Worm (Caenorhabditis elegans) whole organism, early embryonic: Measurements from ENCODE around the gene C25E10.13.

ENCODE experiments used
- B0310.2 ChIP-seq: sonication (generic microtip); optimal IDR thresholded peaks from 2 replicates; lab custom pipeline; 2016; ENCODE audit warnings: mild to moderate bottlenecking, missing genetic modification characterization, missing compliant biosample characterization
- F13C5.2 ChIP-seq: sonication (generic microtip); optimal IDR thresholded peaks from 2 replicates; lab custom pipeline; 2017; ENCODE audit warnings: mild to moderate bottlenecking, missing genetic modification characterization, inconsistent platforms, missing compliant biosample characterization
- aly-1 ChIP-seq: sonication (generic microtip); optimal IDR thresholded peaks from 2 replicates; lab custom pipeline; 2016; ENCODE audit warnings: missing genetic modification characterization, missing compliant biosample characterization
- ama-1 ChIP-seq: fragments of 150-350 bp; optimal IDR thresholded peaks from 2 replicates; lab custom pipeline; 2014
- ceh-36 ChIP-seq: sonication (generic microtip); optimal IDR thresholded peaks from 2 replicates; lab custom pipeline; 2016; ENCODE audit warnings: missing genetic modification characterization, inconsistent platforms, missing compliant biosample characterization
- flt-1 ChIP-seq: fragments of 200-800 bp; sonication (Bioruptor generic); IDR thresholded peaks from 2 replicates; pipeline ENCODE4 v1.3.6; 2022; ENCODE audit warnings: missing genetic modification characterization, missing compliant biosample characterization
- hmbx-1 ChIP-seq: sonication (generic microtip); optimal IDR thresholded peaks from 2 replicates; lab custom pipeline; 2016; ENCODE audit warnings: mild to moderate bottlenecking, missing genetic modification characterization, missing compliant biosample characterization
- hmg-4 ChIP-seq: fragments of 200-800 bp; sonication (Bioruptor generic); optimal IDR thresholded peaks from 2 replicates; lab custom pipeline; 2018; ENCODE audit warnings: mild to moderate bottlenecking, missing genetic modification characterization, missing compliant biosample characterization
- hnd-1 ChIP-seq: sonication (generic microtip); optimal IDR thresholded peaks from 2 replicates; lab custom pipeline; 2016; ENCODE audit warnings: missing genetic modification characterization, missing compliant biosample characterization
- scrt-1 ChIP-seq: fragments of 200-800 bp; sonication (Bioruptor generic); IDR thresholded peaks from 2 replicates; pipeline ENCODE4 v1.3.6; 2022; ENCODE audit warnings: missing genetic modification characterization, missing compliant biosample characterization
- sea-1 ChIP-seq: fragments of 200-800 bp; sonication (Bioruptor generic); conservative IDR thresholded peaks from 2 replicates; pipeline ENCODE4 v1.3.6; 2022; ENCODE audit warnings: missing genetic modification characterization, missing compliant biosample characterization
- tbx-11 ChIP-seq: fragments of 200-800 bp; sonication (Bioruptor generic); IDR thresholded peaks from 2 replicates; pipeline ENCODE4 v1.3.6; 2022; ENCODE audit warnings: missing genetic modification characterization, missing compliant biosample characterization
- tbx-37 ChIP-seq: fragments of 200-800 bp; sonication (Bioruptor generic); conservative IDR thresholded peaks from 2 replicates; pipeline ENCODE4 v1.3.6; 2022; ENCODE audit warnings: missing genetic modification reagents, missing genetic modification characterization, missing compliant biosample characterization
- tra-4 ChIP-seq: sonication (generic microtip); optimal IDR thresholded peaks from 2 replicates; lab custom pipeline; 2017; ENCODE audit warnings: missing genetic modification characterization, missing compliant biosample characterization

Gene C25E10.13

ce11 chrV:9108219-9108618 lies 48.7 kb downstream of the C25E10.13 start, which contains the start of gene F21C10.18:
TSS of gene F21C10.18 (plus strand) at chrV:9108519.
- no peak for TF ChIP-seq ama-1 (lab: Kevin White, UChicago)
- no peak for TF ChIP-seq B0310.2 (tag; lab: Kevin White, UChicago)
- no peak for TF ChIP-seq F13C5.2

DNA sequence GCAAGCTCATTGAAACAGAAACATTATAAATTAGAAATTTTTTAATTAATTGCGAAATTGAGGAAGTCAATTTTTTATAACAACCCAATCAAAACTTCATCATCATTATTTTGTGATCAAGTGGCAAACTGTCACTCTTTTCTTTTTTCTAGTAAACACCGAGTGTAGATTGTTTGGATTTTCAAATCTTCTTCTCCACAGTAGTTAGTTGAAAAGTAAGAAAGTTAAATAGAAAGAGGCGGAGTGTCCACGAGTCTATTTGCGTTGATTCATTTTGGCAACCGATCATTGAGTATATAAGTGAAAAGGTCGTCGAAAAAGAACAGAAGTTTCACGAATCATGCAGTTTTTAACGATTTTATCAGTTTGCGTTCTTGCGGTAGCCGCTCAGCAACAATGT lies 49.8 kb downstream of the C25E10.13 start, which contains the start of gene pqn-31:
Gene pqn-31, plus strand, starts transcription at position 301 of the 400 bp plus-strand sequence.
- no peak for TF ChIP-seq hmbx-1 (tag; lab: Kevin White, UChicago)
- no peak for TF ChIP-seq ceh-36 (tag; lab: Kevin White, UChicago)
- TF ChIP-seq tbx-37 (GFP tag; lab: Robert Waterston, UW) = no peak
- no peak for TF ChIP-seq hnd-1 (tag; lab: Kevin White, UChicago)
- no peak for TF ChIP-seq F13C5.2
- no peak for TF ChIP-seq tra-4 (tag; lab: Kevin White, UChicago)
- TF ChIP-seq scrt-1 (GFP tag; lab: Robert Waterston, UW) = no peak
- no peak for TF ChIP-seq hmg-4 (GFP tag; lab: Kevin White, UChicago)
- TF ChIP-seq B0310.2 (tag; lab: Kevin White, UChicago) = no peak
- TF ChIP-seq aly-1 (tag; lab: Kevin White, UChicago) = no peak
- no peak for TF ChIP-seq sea-1 (GFP tag; lab: Robert Waterston, UW)
- no peak for TF ChIP-seq ama-1 (lab: Kevin White, UChicago)
- no peak for TF ChIP-seq tbx-11 (GFP tag; lab: Robert Waterston, UW)
- TF ChIP-seq flt-1 (GFP tag; lab: Robert Waterston, UW) = no peak
